3 worm cellular contexts compared by ENCODE assay signal in the genomic region with DNA sequence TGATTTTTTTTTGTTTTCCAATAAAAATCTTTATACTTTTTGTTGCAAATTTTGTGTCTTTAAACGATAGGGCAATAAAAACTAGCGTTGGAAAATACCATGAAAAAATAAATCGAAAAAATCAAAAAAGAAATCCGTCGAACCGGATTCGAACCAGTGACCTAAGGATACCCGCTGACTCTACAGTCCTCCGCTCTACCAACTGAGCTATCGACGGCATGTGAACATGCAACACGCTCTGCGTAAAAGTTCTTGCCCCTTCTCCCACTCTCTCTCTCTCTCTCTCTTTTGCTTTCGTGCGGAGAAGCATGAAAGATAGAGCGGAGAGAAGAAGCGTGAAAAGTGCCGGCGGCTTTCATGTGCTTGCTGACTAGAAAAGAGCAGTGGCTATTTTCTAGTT.
TF ChIP-seq lines count a peak whose summit lies in the region.

No protein-coding gene starts in this region.

TF ChIP-seq in whole organism, L1 larva, 84 proteins besides CTCF, POLR2A, EP300 and RAD21 (continued from another document and continues in another):
- no peak for TF ChIP-seq ces-1 (GFP tag; optimal IDR thresholded peaks at IDR 0.05; lab: Kevin White, UChicago)
- TF ChIP-seq nhr-84 (tag; optimal IDR thresholded peaks at IDR 0.05; lab: Kevin White, UChicago): no peak
- no peak for TF ChIP-seq lin-15B (tag; optimal IDR thresholded peaks at IDR 0.05; lab: Kevin White, UChicago)
- TF ChIP-seq ztf-4 (tag; optimal IDR thresholded peaks at IDR 0.05; lab: Kevin White, UChicago): no peak
- TF ChIP-seq lin-13 (GFP tag; optimal IDR thresholded peaks at IDR 0.05; lab: Kevin White, UChicago): no peak
- peak; percentile 68 for TF ChIP-seq nhr-71 (tag; optimal IDR thresholded peaks at IDR 0.05; lab: Kevin White, UChicago)
- TF ChIP-seq nhr-77 (tag; optimal IDR thresholded peaks at IDR 0.05; lab: Kevin White, UChicago): no peak
- TF ChIP-seq efl-3 (GFP tag; optimal IDR thresholded peaks at IDR 0.05; lab: Kevin White, UChicago): no peak
- no peak for TF ChIP-seq unc-130 (tag; optimal IDR thresholded peaks at IDR 0.05; lab: Kevin White, UChicago)
- TF ChIP-seq irx-1 (tag; optimal IDR thresholded peaks at IDR 0.05; lab: Kevin White, UChicago): peak; percentile 11
- no peak for TF ChIP-seq hlh-17 (GFP tag; optimal IDR thresholded peaks at IDR 0.05; lab: Kevin White, UChicago; ENCODE audit: borderline replicate concordance)
- no peak for TF ChIP-seq zip-4 (GFP tag; optimal IDR thresholded peaks at IDR 0.05; lab: Kevin White, UChicago)
- no peak for TF ChIP-seq unc-62 (GFP tag; optimal IDR thresholded peaks at IDR 0.05; lab: Kevin White, UChicago)
- peak; percentile 43 for TF ChIP-seq fos-1 (tag; optimal IDR thresholded peaks at IDR 0.05; lab: Kevin White, UChicago)
- TF ChIP-seq sup-37 (GFP tag; optimal IDR thresholded peaks at IDR 0.05; lab: Kevin White, UChicago): no peak
- TF ChIP-seq pqm-1 (tag; optimal IDR thresholded peaks at IDR 0.05; lab: Kevin White, UChicago): no peak
- no peak for TF ChIP-seq egl-13 (tag; optimal IDR thresholded peaks at IDR 0.05; lab: Kevin White, UChicago)
- no peak for TF ChIP-seq mef-2 (tag; optimal IDR thresholded peaks at IDR 0.05; lab: Kevin White, UChicago)
- TF ChIP-seq lir-3 (tag; optimal IDR thresholded peaks at IDR 0.05; lab: Kevin White, UChicago; ENCODE audit: poor library complexity): peak; percentile 20
- TF ChIP-seq nhr-12 (tag; optimal IDR thresholded peaks at IDR 0.05; lab: Kevin White, UChicago): no peak
- TF ChIP-seq lin-35 (GFP tag; optimal IDR thresholded peaks at IDR 0.05; lab: Kevin White, UChicago): peak in 1 of 2 experiments; percentile 50
- peak in 1 of 2 experiments; percentile 44 for TF ChIP-seq mdl-1 (tag; optimal IDR thresholded peaks at IDR 0.05; lab: Kevin White, UChicago)
- TF ChIP-seq sptf-1 (tag; optimal IDR thresholded peaks at IDR 0.05; lab: Kevin White, UChicago): no peak
- no peak for TF ChIP-seq elt-3 (tag; optimal IDR thresholded peaks at IDR 0.05; lab: Kevin White, UChicago)
- peak; percentile 12 for TF ChIP-seq fkh-8 (tag; optimal IDR thresholded peaks at IDR 0.05; lab: Kevin White, UChicago)
- no peak for TF ChIP-seq dpl-1 (GFP tag; optimal IDR thresholded peaks at IDR 0.05; lab: Kevin White, UChicago)
- TF ChIP-seq nhr-85 (tag; lab: Kevin White, UChicago): no peak
- TF ChIP-seq snu-23 (GFP tag; optimal IDR thresholded peaks at IDR 0.05; lab: Kevin White, UChicago): peak; percentile 69
- TF ChIP-seq nhr-90 (tag; optimal IDR thresholded peaks at IDR 0.05; lab: Kevin White, UChicago; ENCODE audit: poor library complexity): peak; percentile 27
- no peak for TF ChIP-seq fkh-4 (tag; optimal IDR thresholded peaks at IDR 0.05; lab: Kevin White, UChicago; ENCODE audit: borderline replicate concordance)
- TF ChIP-seq C16A3.4 (tag; optimal IDR thresholded peaks at IDR 0.05; lab: Kevin White, UChicago): peak; percentile 37
- TF ChIP-seq mep-1 (tag; optimal IDR thresholded peaks at IDR 0.05; lab: Kevin White, UChicago): peak; percentile 51
- TF ChIP-seq ceh-8 (GFP tag; optimal IDR thresholded peaks at IDR 0.05; lab: Kevin White, UChicago): no peak
- no peak for TF ChIP-seq unc-30 (tag; optimal IDR thresholded peaks at IDR 0.05; lab: Kevin White, UChicago)
- TF ChIP-seq elt-2 (tag; optimal IDR thresholded peaks at IDR 0.05; lab: Kevin White, UChicago): no peak
- TF ChIP-seq zag-1 (tag; optimal IDR thresholded peaks at IDR 0.05; lab: Kevin White, UChicago): no peak
- no peak for TF ChIP-seq ama-1 (optimal IDR thresholded peaks at IDR 0.05; lab: Kevin White, UChicago)
- TF ChIP-seq dsc-1 (tag; optimal IDR thresholded peaks at IDR 0.05; lab: Kevin White, UChicago): peak; percentile 79
- no peak for TF ChIP-seq nhr-28 (tag; optimal IDR thresholded peaks at IDR 0.05; lab: Kevin White, UChicago)
- TF ChIP-seq grh-1 (GFP tag; IDR thresholded peaks at IDR 0.05; lab: Robert Waterston, UW): no peak
- peak; percentile 37 for TF ChIP-seq skn-1 (tag; optimal IDR thresholded peaks at IDR 0.05; lab: Kevin White, UChicago)
- TF ChIP-seq nhr-47 (tag; optimal IDR thresholded peaks at IDR 0.05; lab: Kevin White, UChicago): peak; percentile 80
- TF ChIP-seq xbp-1 (tag; optimal IDR thresholded peaks at IDR 0.05; lab: Kevin White, UChicago): peak; percentile 43
- no peak for TF ChIP-seq ets-5 (GFP tag; IDR thresholded peaks at IDR 0.05; lab: Robert Waterston, UW)

TF ChIP-seq in whole organism, L3 larva, 47 proteins besides CTCF, POLR2A, EP300 and RAD21 (continued from another document):
- peak; percentile 34 for TF ChIP-seq ceh-82 (tag; optimal IDR thresholded peaks at IDR 0.05; lab: Kevin White, UChicago)
- TF ChIP-seq pqm-1 (tag; optimal IDR thresholded peaks at IDR 0.05; lab: Kevin White, UChicago): no peak
- peak; percentile 36 for TF ChIP-seq lin-39 (tag; optimal IDR thresholded peaks at IDR 0.05; lab: Kevin White, UChicago)
- no peak for TF ChIP-seq egl-5 (tag; optimal IDR thresholded peaks at IDR 0.05; lab: Kevin White, UChicago)
- no peak for TF ChIP-seq sea-2 (GFP tag; optimal IDR thresholded peaks at IDR 0.05; lab: Kevin White, UChicago)
- peak; percentile 2 for TF ChIP-seq unc-62 (GFP tag; optimal IDR thresholded peaks at IDR 0.05; lab: Kevin White, UChicago)
- no peak for TF ChIP-seq nhr-76 (tag; optimal IDR thresholded peaks at IDR 0.05; lab: Kevin White, UChicago)
- TF ChIP-seq ztf-11 (tag; optimal IDR thresholded peaks at IDR 0.05; lab: Kevin White, UChicago): no peak
- no peak for TF ChIP-seq mdl-1 (tag; optimal IDR thresholded peaks at IDR 0.05; lab: Kevin White, UChicago)
- peak; percentile 57 for TF ChIP-seq pha-4 (tag; optimal IDR thresholded peaks at IDR 0.05; lab: Kevin White, UChicago)
- no peak for TF ChIP-seq ceh-28 (tag; optimal IDR thresholded peaks at IDR 0.05; lab: Kevin White, UChicago)
- no peak for TF ChIP-seq eor-1 (tag; optimal IDR thresholded peaks at IDR 0.05; lab: Kevin White, UChicago)
- no peak for TF ChIP-seq nhr-77 (tag; optimal IDR thresholded peaks at IDR 0.05; lab: Kevin White, UChicago)
- TF ChIP-seq nhr-23 (tag; optimal IDR thresholded peaks at IDR 0.05; lab: Kevin White, UChicago): peak; percentile 19
- TF ChIP-seq nhr-28 (tag; optimal IDR thresholded peaks at IDR 0.05; lab: Kevin White, UChicago): no peak
- TF ChIP-seq tbx-2 (tag; optimal IDR thresholded peaks at IDR 0.05; lab: Kevin White, UChicago): peak; percentile 52
- no peak for TF ChIP-seq ceh-16 (tag; optimal IDR thresholded peaks at IDR 0.05; lab: Kevin White, UChicago)
- peak; percentile 49 for TF ChIP-seq elt-2 (tag; optimal IDR thresholded peaks at IDR 0.05; lab: Kevin White, UChicago)
- TF ChIP-seq skn-1 (tag; optimal IDR thresholded peaks at IDR 0.05; lab: Kevin White, UChicago): peak; percentile 17
- no peak for TF ChIP-seq ZK546.5 (tag; optimal IDR thresholded peaks at IDR 0.05; lab: Kevin White, UChicago)
- no peak for TF ChIP-seq lin-15B (tag; optimal IDR thresholded peaks at IDR 0.05; lab: Kevin White, UChicago)
- no peak for TF ChIP-seq nhr-12 (tag; optimal IDR thresholded peaks at IDR 0.05; lab: Kevin White, UChicago)
- peak; percentile 55 for TF ChIP-seq jun-1 (tag; optimal IDR thresholded peaks at IDR 0.05; lab: Kevin White, UChicago)
- TF ChIP-seq nhr-237 (tag; optimal IDR thresholded peaks at IDR 0.05; lab: Kevin White, UChicago): no peak
- TF ChIP-seq mml-1 (tag; optimal IDR thresholded peaks at IDR 0.05; lab: Kevin White, UChicago): no peak
- TF ChIP-seq daf-12 (tag; optimal IDR thresholded peaks at IDR 0.05; lab: Kevin White, UChicago): no peak
- TF ChIP-seq ceh-9 (tag; optimal IDR thresholded peaks at IDR 0.05; lab: Kevin White, UChicago): no peak
- peak; percentile 55 for TF ChIP-seq lsy-12 (tag; optimal IDR thresholded peaks at IDR 0.05; lab: Kevin White, UChicago)
- no peak for TF ChIP-seq unc-39 (tag; optimal IDR thresholded peaks at IDR 0.05; lab: Kevin White, UChicago)

TF ChIP-seq in whole organism, young adult, 124 proteins besides CTCF, POLR2A, EP300 and RAD21 (continued from another document and continues in another):
- TF ChIP-seq ztf-26 (tag; optimal IDR thresholded peaks at IDR 0.05; lab: Kevin White, UChicago): no peak
- TF ChIP-seq hmg-20 (GFP tag; IDR thresholded peaks at IDR 0.05; lab: Robert Waterston, UW): peak; percentile 35; the same call in 1 of the 2 replicates
- TF ChIP-seq F23B12.7 (tag; optimal IDR thresholded peaks at IDR 0.05; lab: Kevin White, UChicago; ENCODE audit: insufficient read depth): peak; percentile 72
- TF ChIP-seq nhr-120 (GFP tag; IDR thresholded peaks at IDR 0.05; lab: Robert Waterston, UW): no peak
- TF ChIP-seq B0035.1 (tag; optimal IDR thresholded peaks at IDR 0.05; lab: Kevin White, UChicago): peak; percentile 53
- no peak for TF ChIP-seq sdz-38 (tag; optimal IDR thresholded peaks at IDR 0.05; lab: Kevin White, UChicago)
- peak; percentile 48 for TF ChIP-seq repo-1 (tag; optimal IDR thresholded peaks at IDR 0.05; lab: Kevin White, UChicago)
- TF ChIP-seq hrde-1 (tag; optimal IDR thresholded peaks at IDR 0.05; lab: Kevin White, UChicago; ENCODE audit: borderline replicate concordance): peak; percentile 61
- TF ChIP-seq T07F8.4 (tag; optimal IDR thresholded peaks at IDR 0.05; lab: Kevin White, UChicago): peak; percentile 42
- peak; percentile 88 for TF ChIP-seq pbrm-1 (GFP tag; IDR thresholded peaks at IDR 0.05; lab: Robert Waterston, UW)
- TF ChIP-seq tlf-1 (GFP tag; optimal IDR thresholded peaks at IDR 0.05; lab: Kevin White, UChicago): no peak
- TF ChIP-seq nhr-27 (tag; optimal IDR thresholded peaks at IDR 0.05; lab: Kevin White, UChicago): no peak
- TF ChIP-seq egl-18 (GFP tag; IDR thresholded peaks at IDR 0.05; lab: Robert Waterston, UW): no peak
- peak; percentile 30 for TF ChIP-seq unc-130 (GFP tag; optimal IDR thresholded peaks at IDR 0.05; lab: Kevin White, UChicago)
- TF ChIP-seq snpc-4 (GFP tag; optimal IDR thresholded peaks at IDR 0.05; lab: Kevin White, UChicago): no peak
- peak in 3 of 4 experiments; percentile 49 to 71 (median 71) for TF ChIP-seq snpc-4 (tag; optimal IDR thresholded peaks at IDR 0.05; lab: Kevin White, UChicago)
- peak; percentile 88; the same call in 1 of the 2 replicates for TF ChIP-seq cebp-2 (GFP tag; IDR thresholded peaks at IDR 0.05; lab: Robert Waterston, UW)
- peak; percentile 78; the same call in 1 of the 2 replicates for TF ChIP-seq ztf-28 (GFP tag; IDR thresholded peaks at IDR 0.05; lab: Robert Waterston, UW)
- peak; percentile 66 for TF ChIP-seq K11D2.4 (GFP tag; IDR thresholded peaks at IDR 0.05; lab: Robert Waterston, UW)
- peak; percentile 84 for TF ChIP-seq nhr-90 (tag; optimal IDR thresholded peaks at IDR 0.05; lab: Kevin White, UChicago)
- TF ChIP-seq F10E7.11 (tag; optimal IDR thresholded peaks at IDR 0.05; lab: Kevin White, UChicago): no peak
- TF ChIP-seq pha-4 (tag; optimal IDR thresholded peaks at IDR 0.05; lab: Kevin White, UChicago): no peak
- peak; percentile 55 for TF ChIP-seq somi-1 (GFP tag; optimal IDR thresholded peaks at IDR 0.05; lab: Kevin White, UChicago)
- TF ChIP-seq lin-26 (GFP tag; IDR thresholded peaks at IDR 0.05; lab: Robert Waterston, UW): peak; percentile 92
- no peak for TF ChIP-seq nhr-179 (tag; optimal IDR thresholded peaks at IDR 0.05; lab: Kevin White, UChicago)
- peak; percentile 60 for TF ChIP-seq snpc-3.4 (tag; optimal IDR thresholded peaks at IDR 0.05; lab: Kevin White, UChicago)
- peak; percentile 54; the same call in 1 of the 2 replicates for TF ChIP-seq attf-3 (GFP tag; conservative IDR thresholded peaks at IDR 0.05; lab: Robert Waterston, UW)
- TF ChIP-seq bed-1 (GFP tag; IDR thresholded peaks at IDR 0.05; lab: Robert Waterston, UW): no peak
- TF ChIP-seq ekl-4 (GFP tag; IDR thresholded peaks at IDR 0.05; lab: Robert Waterston, UW): peak; percentile 82
- TF ChIP-seq ztf-22 (GFP tag; optimal IDR thresholded peaks at IDR 0.05; lab: Kevin White, UChicago): no peak
- TF ChIP-seq nfya-2 (GFP tag; IDR thresholded peaks at IDR 0.05; lab: Robert Waterston, UW): no peak
- no peak for TF ChIP-seq B0019.2 (GFP tag; conservative IDR thresholded peaks at IDR 0.05; lab: Robert Waterston, UW)
- 0 out of 2 replicates have a peak, but pooled peaks have one; percentile 38 for TF ChIP-seq Y53G8AR.9 (GFP tag; conservative IDR thresholded peaks at IDR 0.05; lab: Robert Waterston, UW)
- 0 out of 2 replicates have a peak, but pooled peaks have one; percentile 9 for TF ChIP-seq Y95B8A.8 (GFP tag; IDR thresholded peaks at IDR 0.05; lab: Robert Waterston, UW)
- peak; percentile 60 for TF ChIP-seq ZK185.1 (tag; optimal IDR thresholded peaks at IDR 0.05; lab: Kevin White, UChicago; ENCODE audit: poor library complexity, severe bottlenecking)
- peak; percentile 86 for TF ChIP-seq Y56A3A.18 (GFP tag; IDR thresholded peaks at IDR 0.05; lab: Robert Waterston, UW)
- TF ChIP-seq madf-3 (GFP tag; IDR thresholded peaks at IDR 0.05; lab: Robert Waterston, UW): no peak
- peak; percentile 66; the same call in 1 of the 2 replicates for TF ChIP-seq ceh-40 (GFP tag; IDR thresholded peaks at IDR 0.05; lab: Robert Waterston, UW)
- no peak for TF ChIP-seq zfh-2 (GFP tag; conservative IDR thresholded peaks at IDR 0.05; lab: Robert Waterston, UW)
- no peak for TF ChIP-seq lsy-27 (tag; optimal IDR thresholded peaks at IDR 0.05; lab: Kevin White, UChicago; ENCODE audit: borderline replicate concordance, insufficient read depth)
- peak; percentile 76 for TF ChIP-seq lin-40 (tag; optimal IDR thresholded peaks at IDR 0.05; lab: Kevin White, UChicago)
- 0 out of 2 replicates have a peak, but pooled peaks have one; percentile 61 for TF ChIP-seq sea-2 (GFP tag; IDR thresholded peaks at IDR 0.05; lab: Robert Waterston, UW)
- peak; percentile 60 for TF ChIP-seq ztf-18 (tag; optimal IDR thresholded peaks at IDR 0.05; lab: Kevin White, UChicago)
- TF ChIP-seq athp-1 (tag; optimal IDR thresholded peaks at IDR 0.05; lab: Kevin White, UChicago): peak; percentile 24
- TF ChIP-seq F37B4.10 (GFP tag; IDR thresholded peaks at IDR 0.05; lab: Robert Waterston, UW): peak; percentile 89; the same call in 1 of the 2 replicates
- TF ChIP-seq hsf-1 (GFP tag; IDR thresholded peaks at IDR 0.05; lab: Robert Waterston, UW): no peak
- peak; percentile 16 for TF ChIP-seq ccch-3 (GFP tag; optimal IDR thresholded peaks at IDR 0.05; lab: Kevin White, UChicago)
- 0 out of 2 replicates have a peak, but pooled peaks have one; percentile 34 for TF ChIP-seq aptf-2 (GFP tag; conservative IDR thresholded peaks at IDR 0.05; lab: Robert Waterston, UW)
- no peak; the same call in none of the 2 replicates for TF ChIP-seq madf-6 (GFP tag; IDR thresholded peaks at IDR 0.05; lab: Robert Waterston, UW)
- TF ChIP-seq him-1 (tag; optimal IDR thresholded peaks at IDR 0.05; lab: Kevin White, UChicago): peak; percentile 88
- no peak for TF ChIP-seq nfya-1 (tag; optimal IDR thresholded peaks at IDR 0.05; lab: Kevin White, UChicago; ENCODE audit: borderline replicate concordance, insufficient read depth)
- TF ChIP-seq lag-1 (GFP tag; IDR thresholded peaks at IDR 0.05; lab: Robert Waterston, UW): 0 out of 2 replicates have a peak, but pooled peaks have one; percentile 14
- peak; percentile 62 for TF ChIP-seq fkh-3 (tag; optimal IDR thresholded peaks at IDR 0.05; lab: Kevin White, UChicago)
- TF ChIP-seq mxl-1 (tag; optimal IDR thresholded peaks at IDR 0.05; lab: Kevin White, UChicago): peak; percentile 78
- TF ChIP-seq atf-7 (tag; optimal IDR thresholded peaks at IDR 0.05; lab: Kevin White, UChicago): peak; percentile 55
- no peak for TF ChIP-seq ets-4 (GFP tag; optimal IDR thresholded peaks at IDR 0.05; lab: Kevin White, UChicago)
- no peak for TF ChIP-seq ztf-6 (GFP tag; IDR thresholded peaks at IDR 0.05; lab: Robert Waterston, UW)
- TF ChIP-seq F22D6.2 (tag; optimal IDR thresholded peaks at IDR 0.05; lab: Kevin White, UChicago): peak; percentile 33
- TF ChIP-seq sptf-2 (GFP tag; optimal IDR thresholded peaks at IDR 0.05; lab: Kevin White, UChicago): no peak
- TF ChIP-seq hlh-26 (GFP tag; conservative IDR thresholded peaks at IDR 0.05; lab: Robert Waterston, UW): no peak
- TF ChIP-seq nfyb-1 (GFP tag; IDR thresholded peaks at IDR 0.05; lab: Robert Waterston, UW): peak; percentile 89
- TF ChIP-seq xnd-1 (tag; optimal IDR thresholded peaks at IDR 0.05; lab: Kevin White, UChicago): no peak
- no peak; the same call in 1 of the 2 replicates for TF ChIP-seq cebp-1 (GFP tag; IDR thresholded peaks at IDR 0.05; lab: Robert Waterston, UW)
- no peak for TF ChIP-seq cebp-1 (tag; optimal IDR thresholded peaks at IDR 0.05; lab: Kevin White, UChicago)
